Fruit fly (Drosophila melanogaster): Measurements from ENCODE around the gene CG10077.

The CG10077 gene

DNA sequence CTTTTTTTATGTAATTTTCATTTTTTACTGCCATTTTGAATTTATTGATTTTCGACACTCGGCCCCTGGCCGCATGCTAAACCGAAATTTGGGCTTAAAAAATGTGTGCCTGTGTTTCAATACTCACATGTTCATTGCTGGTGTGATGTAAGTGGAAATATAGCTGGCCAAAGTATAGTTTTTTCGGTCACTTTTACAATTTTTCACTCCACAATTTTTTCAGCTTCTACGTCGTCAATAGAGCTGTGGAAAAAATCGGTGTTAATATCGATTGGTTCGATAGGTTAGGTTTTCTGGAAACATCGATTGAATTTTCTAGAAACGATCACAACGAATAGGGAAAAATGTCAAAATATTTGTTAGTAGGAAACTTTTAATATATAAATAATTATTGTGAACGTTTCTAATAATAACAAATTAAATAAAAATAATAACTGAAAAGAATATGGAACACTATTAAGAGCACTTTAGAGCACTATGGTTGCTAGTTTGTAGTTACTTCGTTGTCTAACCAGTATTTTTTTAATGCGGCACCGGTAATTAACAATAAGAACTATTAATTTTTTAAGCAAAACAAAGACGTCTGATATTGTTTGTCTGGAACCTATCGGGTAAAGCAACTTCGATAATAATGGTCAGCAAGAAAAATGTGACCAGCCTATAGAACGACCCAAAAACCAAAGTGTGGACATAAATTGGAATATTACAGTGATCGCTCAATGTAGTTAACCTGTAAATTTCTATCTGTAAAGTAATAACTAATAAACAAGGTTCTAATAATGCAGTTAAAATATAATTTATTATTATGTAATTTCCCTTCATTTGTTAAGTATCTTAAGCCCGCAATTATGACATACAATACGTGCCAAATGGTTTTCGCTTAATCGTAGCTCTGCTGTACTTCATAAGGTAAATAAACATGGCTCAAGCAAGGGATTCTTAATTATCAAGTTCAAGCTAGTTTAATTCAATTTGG is at the start of gene CG10077, which contains the start of gene CG9948:
Gene CG10077 (minus strand): TSS at position 651 of the 976 bp plus-strand sequence.
Gene CG9948 (plus strand): TSS at position 738 of the 976 bp plus-strand sequence.
- TF ChIP-seq psq (optimal IDR thresholded peaks at IDR 0.05) = no peak
- TF ChIP-seq h (optimal IDR thresholded peaks at IDR 0.05) = no peak
- TF ChIP-seq insv (optimal IDR thresholded peaks at IDR 0.05) = no peak
- no peak for TF ChIP-seq ttk (optimal IDR thresholded peaks at IDR 0.05)
- TF ChIP-seq Myc (optimal IDR thresholded peaks at IDR 0.05) = no peak
- no peak for TF ChIP-seq Sin3A (optimal IDR thresholded peaks at IDR 0.05)

dm6 chr3L:7003132-7003531 is 47.4 kb upstream of the CG10077 start:
- TF ChIP-seq h (optimal IDR thresholded peaks at IDR 0.05) (no peak), Myc (optimal IDR thresholded peaks at IDR 0.05) (no peak), Sin3A (optimal IDR thresholded peaks at IDR 0.05) (no peak), psq (optimal IDR thresholded peaks at IDR 0.05) (no peak), insv (optimal IDR thresholded peaks at IDR 0.05) (no peak), ttk (optimal IDR thresholded peaks at IDR 0.05) (no peak)

dm6 chr3L:7002355-7002754 is 46.7 kb upstream of the CG10077 start:
- no peak for TF ChIP-seq Sin3A (optimal IDR thresholded peaks at IDR 0.05)
- no peak for TF ChIP-seq h (optimal IDR thresholded peaks at IDR 0.05)
- TF ChIP-seq ttk (optimal IDR thresholded peaks at IDR 0.05) = no peak
- no peak for TF ChIP-seq Myc (optimal IDR thresholded peaks at IDR 0.05)
- TF ChIP-seq insv (optimal IDR thresholded peaks at IDR 0.05) = no peak
- no peak for TF ChIP-seq psq (optimal IDR thresholded peaks at IDR 0.05)

- no peak for TF ChIP-seq ttk (optimal IDR thresholded peaks at IDR 0.05)
- TF ChIP-seq Sin3A (optimal IDR thresholded peaks at IDR 0.05) = no peak
- no peak for TF ChIP-seq h (optimal IDR thresholded peaks at IDR 0.05)
- no peak for TF ChIP-seq insv (optimal IDR thresholded peaks at IDR 0.05)
Observed at dm6 chr3L:7001855-7002254, 46.2 kb upstream of the CG10077 start.

- TF ChIP-seq psq (optimal IDR thresholded peaks at IDR 0.05) (no peak), Myc (optimal IDR thresholded peaks at IDR 0.05) (no peak), insv (optimal IDR thresholded peaks at IDR 0.05) (no peak), Sin3A (optimal IDR thresholded peaks at IDR 0.05) (no peak), h (optimal IDR thresholded peaks at IDR 0.05) (no peak), ttk (optimal IDR thresholded peaks at IDR 0.05) (no peak)
Observed at dm6 chr3L:6999993-7000392, 44.3 kb upstream of the CG10077 start.

DNA sequence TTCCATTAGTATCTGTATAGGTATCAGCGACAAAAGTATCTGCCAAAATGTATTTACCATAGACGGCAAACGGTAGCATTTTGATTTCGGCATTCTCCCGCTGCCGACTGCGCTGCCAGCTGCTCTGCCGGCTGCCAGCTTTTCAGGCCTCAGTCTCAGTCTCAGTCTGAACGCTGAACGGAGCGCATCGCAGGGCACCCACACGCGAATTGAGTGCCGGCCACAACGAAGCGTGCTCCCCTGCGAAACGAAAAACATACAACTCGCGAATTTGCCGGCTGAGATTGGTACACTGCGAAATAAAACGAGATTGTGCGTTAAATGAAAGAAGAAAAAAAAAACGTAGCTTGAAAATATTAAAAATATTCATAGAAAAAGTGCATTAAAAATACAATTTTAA is 43.0 kb upstream of the CG10077 start, which contains the start of gene Mp:
Gene Mp (plus strand): TSS at position 152 of the 400 bp plus-strand sequence.
- no peak for TF ChIP-seq Sin3A (optimal IDR thresholded peaks at IDR 0.05)
- no peak for TF ChIP-seq insv (optimal IDR thresholded peaks at IDR 0.05)
- no peak for TF ChIP-seq ttk (optimal IDR thresholded peaks at IDR 0.05)
- TF ChIP-seq Myc (optimal IDR thresholded peaks at IDR 0.05) = no peak

DNA sequence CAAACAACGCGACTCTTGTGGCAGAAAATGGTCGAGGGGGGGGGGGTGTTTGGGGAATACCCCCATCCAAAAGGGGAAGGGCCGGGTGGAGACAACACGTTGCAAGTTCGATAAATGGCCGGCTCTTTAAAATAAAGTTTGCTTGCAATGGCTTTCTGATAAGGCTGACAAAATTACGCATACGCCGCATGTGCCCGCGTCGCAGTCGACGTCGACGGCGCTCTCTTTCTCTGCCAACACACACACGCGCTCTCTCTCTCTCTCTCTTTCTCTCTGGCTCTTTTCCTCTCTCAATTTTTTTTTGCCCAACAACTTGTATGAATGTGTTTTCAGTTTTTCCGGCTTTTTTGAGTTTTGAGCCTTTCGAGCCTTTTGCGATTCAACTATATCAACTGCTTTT is 41.7 kb upstream of the CG10077 start:
- TF ChIP-seq psq (optimal IDR thresholded peaks at IDR 0.05) = no peak
- TF ChIP-seq insv (optimal IDR thresholded peaks at IDR 0.05) = no peak
- TF ChIP-seq Myc (optimal IDR thresholded peaks at IDR 0.05) = no peak
- no peak for TF ChIP-seq Sin3A (optimal IDR thresholded peaks at IDR 0.05)
- no peak for TF ChIP-seq h (optimal IDR thresholded peaks at IDR 0.05)
- no peak for TF ChIP-seq ttk (optimal IDR thresholded peaks at IDR 0.05)

DNA sequence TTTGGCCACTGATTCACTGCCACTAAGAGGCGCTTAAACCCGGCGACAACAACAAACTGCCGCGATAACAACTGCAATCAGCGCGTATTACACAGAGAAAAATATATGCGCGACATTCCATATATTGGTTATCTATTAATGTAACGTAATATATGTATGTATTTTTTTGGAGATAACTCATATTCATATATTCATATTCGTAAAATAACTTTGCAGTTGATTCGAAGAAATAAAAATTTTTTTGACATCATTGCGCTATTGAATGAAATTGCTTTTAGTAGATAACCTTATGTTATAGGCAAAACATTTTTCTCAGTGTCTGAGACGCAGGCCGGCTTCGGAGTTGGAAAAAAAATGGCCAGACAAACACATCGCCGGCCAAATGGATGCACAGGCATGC is 41.2 kb upstream of the CG10077 start:
- no peak for TF ChIP-seq Myc (optimal IDR thresholded peaks at IDR 0.05)

DNA sequence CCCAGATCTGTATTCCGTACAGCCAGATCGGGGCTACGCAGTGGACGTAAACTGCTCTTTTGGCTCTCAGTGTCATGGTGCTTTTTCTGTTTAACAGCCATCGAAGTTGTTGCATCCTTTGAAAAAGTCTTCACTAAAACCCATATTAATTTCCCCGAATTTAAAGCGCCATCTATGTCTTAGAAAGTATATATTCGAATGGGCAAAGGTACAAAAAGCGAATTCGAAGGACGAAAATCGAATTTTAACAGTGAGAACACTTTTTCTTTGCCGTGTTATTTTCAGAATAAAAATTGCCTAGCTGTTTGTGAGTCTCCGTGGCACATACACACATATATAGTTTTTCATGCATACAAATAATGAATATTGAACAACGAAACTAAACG is 39.7 kb upstream of the CG10077 start:
- TF ChIP-seq Myc (optimal IDR thresholded peaks at IDR 0.05) = no peak
- no peak for TF ChIP-seq insv (optimal IDR thresholded peaks at IDR 0.05)
- TF ChIP-seq psq (optimal IDR thresholded peaks at IDR 0.05) = no peak
- no peak for TF ChIP-seq ttk (optimal IDR thresholded peaks at IDR 0.05)
- TF ChIP-seq Sin3A (optimal IDR thresholded peaks at IDR 0.05) = no peak
- no peak for TF ChIP-seq h (optimal IDR thresholded peaks at IDR 0.05)

DNA sequence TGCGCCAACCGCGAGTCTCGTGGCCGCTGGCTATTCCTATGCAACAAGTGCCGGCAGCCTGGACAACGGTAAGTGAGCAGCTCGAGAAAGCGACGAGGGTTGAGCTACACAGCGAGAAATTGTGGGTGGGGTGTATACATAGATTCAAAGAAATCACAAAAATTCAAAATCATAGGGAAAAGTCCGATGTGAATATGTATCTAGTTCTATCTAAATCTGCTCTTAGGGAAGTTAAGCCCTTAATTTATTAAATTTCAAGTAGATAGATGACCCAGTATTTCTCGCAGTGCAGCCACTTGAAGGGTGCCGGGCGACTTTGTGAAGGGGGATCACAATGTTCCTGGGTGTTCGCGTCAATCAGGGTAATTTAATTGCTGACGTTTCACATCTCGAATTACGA is 37.6 kb upstream of the CG10077 start:
- TF ChIP-seq psq (optimal IDR thresholded peaks at IDR 0.05) = no peak
- no peak for TF ChIP-seq Sin3A (optimal IDR thresholded peaks at IDR 0.05)
- TF ChIP-seq ttk (optimal IDR thresholded peaks at IDR 0.05) = no peak
- TF ChIP-seq insv (optimal IDR thresholded peaks at IDR 0.05) = no peak
- no peak for TF ChIP-seq Myc (optimal IDR thresholded peaks at IDR 0.05)
- TF ChIP-seq h (optimal IDR thresholded peaks at IDR 0.05) = no peak

DNA sequence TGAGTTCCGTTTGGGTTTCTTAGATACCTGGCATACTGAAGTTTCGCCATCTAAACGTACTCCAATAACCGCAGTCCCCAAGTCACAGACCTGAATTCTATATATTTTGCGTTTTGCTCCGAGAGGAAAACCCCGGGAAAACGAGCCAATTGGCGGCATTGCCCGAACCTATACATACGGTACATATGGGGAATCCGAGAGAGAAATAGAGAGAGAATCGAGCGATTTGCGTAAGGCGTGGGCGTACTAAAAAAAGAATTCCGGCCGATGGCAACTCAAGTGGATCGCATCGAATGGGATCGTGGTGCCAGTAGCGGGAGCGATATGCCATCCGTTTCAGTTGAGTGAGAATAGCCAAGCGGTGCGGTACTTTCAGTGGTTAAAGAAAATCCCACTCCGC is 34.6 kb upstream of the CG10077 start, which contains the start of gene bin:
Gene bin (plus strand): TSS at position 335 of the 400 bp plus-strand sequence.
- no peak for TF ChIP-seq psq (optimal IDR thresholded peaks at IDR 0.05)
- no peak for TF ChIP-seq insv (optimal IDR thresholded peaks at IDR 0.05)
- TF ChIP-seq h (optimal IDR thresholded peaks at IDR 0.05) = no peak
- no peak for TF ChIP-seq Sin3A (optimal IDR thresholded peaks at IDR 0.05)
- no peak for TF ChIP-seq ttk (optimal IDR thresholded peaks at IDR 0.05)
- no peak for TF ChIP-seq Myc (optimal IDR thresholded peaks at IDR 0.05)

dm6 chr3L:6988942-6989569 is 33.4 kb upstream of the CG10077 start:
- TF ChIP-seq psq (optimal IDR thresholded peaks at IDR 0.05) (no peak), insv (optimal IDR thresholded peaks at IDR 0.05) (no peak), Sin3A (optimal IDR thresholded peaks at IDR 0.05) (no peak), h (optimal IDR thresholded peaks at IDR 0.05) (no peak), Myc (optimal IDR thresholded peaks at IDR 0.05) (no peak), ttk (optimal IDR thresholded peaks at IDR 0.05) (no peak)
